Worm (Caenorhabditis elegans): ENCODE data around the gene sru-6.

The sru-6 gene

ce11 chrIV:9490320-9490719 lies at the start of gene sru-6:
Gene sru-6 (plus strand): TSS chrIV:9490620.
- TF ChIP-seq unc-62 (GFP tag; optimal IDR thresholded peaks at IDR 0.05) = no peak

ce11 chrIV:9440880-9441336 lies 49.5 kb upstream of the sru-6 start, which contains the start of gene idh-1:
Gene idh-1 (minus strand): TSS chrIV:9441107.
- TF ChIP-seq unc-62 (GFP tag; optimal IDR thresholded peaks at IDR 0.05) = no peak

- no peak for TF ChIP-seq unc-62 (GFP tag; optimal IDR thresholded peaks at IDR 0.05)
Measured at ce11 chrIV:9441391-9441790, 49.0 kb upstream of the sru-6 start.

ce11 chrIV:9442106-9442532 lies 48.3 kb upstream of the sru-6 start:
- TF ChIP-seq unc-62 (GFP tag; optimal IDR thresholded peaks at IDR 0.05) = no peak

- TF ChIP-seq unc-62 (GFP tag; optimal IDR thresholded peaks at IDR 0.05) = no peak
Measured at ce11 chrIV:9443940-9444339, 46.5 kb upstream of the sru-6 start, which contains the start of gene F38E11.9. Gene F38E11.9 (minus strand): TSS chrIV:9444040.

- TF ChIP-seq unc-62 (GFP tag; optimal IDR thresholded peaks at IDR 0.05) = no peak
Measured at ce11 chrIV:9444417-9445026, 45.9 kb upstream of the sru-6 start.

- no peak for TF ChIP-seq unc-62 (GFP tag; optimal IDR thresholded peaks at IDR 0.05)
Measured at ce11 chrIV:9445407-9445806, 45.0 kb upstream of the sru-6 start, which contains the start of gene hsp-12.3. Gene hsp-12.3 (minus strand): TSS chrIV:9445507.

ce11 chrIV:9447209-9447608 lies 43.2 kb upstream of the sru-6 start, which contains the start of gene hsp-12.6:
Gene hsp-12.6 (minus strand): TSS chrIV:9447228.
- no peak for TF ChIP-seq unc-62 (GFP tag; optimal IDR thresholded peaks at IDR 0.05)

- TF ChIP-seq unc-62 (GFP tag; optimal IDR thresholded peaks at IDR 0.05) = no peak
Measured at ce11 chrIV:9450375-9450774, 40.0 kb upstream of the sru-6 start, which contains the start of gene cpin-1. Gene cpin-1 (plus strand): TSS chrIV:9450675.

- no peak for TF ChIP-seq unc-62 (GFP tag; optimal IDR thresholded peaks at IDR 0.05)
Measured at ce11 chrIV:9451816-9452215, 38.6 kb upstream of the sru-6 start.

- no peak for TF ChIP-seq unc-62 (GFP tag; optimal IDR thresholded peaks at IDR 0.05)
Measured at ce11 chrIV:9457400-9457799, 33.0 kb upstream of the sru-6 start, which contains the start of gene cutl-17. Gene cutl-17 (minus strand): TSS chrIV:9457500.

- no peak for TF ChIP-seq unc-62 (GFP tag; optimal IDR thresholded peaks at IDR 0.05)
Measured at ce11 chrIV:9459224-9459781, 31.1 kb upstream of the sru-6 start, which contains the start of gene copb-2. Gene copb-2 (plus strand): TSS chrIV:9459731.

ce11 chrIV:9464345-9464783 lies 26.1 kb upstream of the sru-6 start:
- TF ChIP-seq unc-62 (GFP tag; optimal IDR thresholded peaks at IDR 0.05) = no peak

ce11 chrIV:9467418-9467817 lies 23.0 kb upstream of the sru-6 start, which contains the start of gene F38E11.6:
Gene F38E11.6 (minus strand): TSS chrIV:9467518.
- no peak for TF ChIP-seq unc-62 (GFP tag; optimal IDR thresholded peaks at IDR 0.05)

- TF ChIP-seq unc-62 (GFP tag; optimal IDR thresholded peaks at IDR 0.05) = no peak
Measured at ce11 chrIV:9469293-9469692, 21.1 kb upstream of the sru-6 start.

- no peak for TF ChIP-seq unc-62 (GFP tag; optimal IDR thresholded peaks at IDR 0.05)
Measured at ce11 chrIV:9477135-9477928, 13.1 kb upstream of the sru-6 start, which contains the start of gene wrt-3. Gene wrt-3 (minus strand): TSS chrIV:9477456.
